Worm (Caenorhabditis elegans) whole organism, late embryonic: ENCODE data around the gene bath-44.
"Not testable (repeated sequence)": the region's sequence is repeated elsewhere in the genome, so short reads cannot be mapped to it uniquely, and the experiment has no call there.

Experiments
- F13H6.1 ChIP-seq: sonication (generic microtip); optimal IDR thresholded peaks from 2 replicates; lab custom pipeline; 2016; ENCODE audit warnings: missing genetic modification characterization, missing compliant biosample characterization
- che-1 ChIP-seq: sonication (generic microtip); optimal IDR thresholded peaks from 2 replicates; lab custom pipeline; 2016; ENCODE audit warnings: mild to moderate bottlenecking, missing genetic modification characterization, missing compliant biosample characterization
- gmeb-2 ChIP-seq: sonication (generic microtip); optimal IDR thresholded peaks from 2 replicates; lab custom pipeline; 2016; ENCODE audit warnings: missing genetic modification characterization, inconsistent platforms, missing compliant biosample characterization

The bath-44 gene

DNA sequence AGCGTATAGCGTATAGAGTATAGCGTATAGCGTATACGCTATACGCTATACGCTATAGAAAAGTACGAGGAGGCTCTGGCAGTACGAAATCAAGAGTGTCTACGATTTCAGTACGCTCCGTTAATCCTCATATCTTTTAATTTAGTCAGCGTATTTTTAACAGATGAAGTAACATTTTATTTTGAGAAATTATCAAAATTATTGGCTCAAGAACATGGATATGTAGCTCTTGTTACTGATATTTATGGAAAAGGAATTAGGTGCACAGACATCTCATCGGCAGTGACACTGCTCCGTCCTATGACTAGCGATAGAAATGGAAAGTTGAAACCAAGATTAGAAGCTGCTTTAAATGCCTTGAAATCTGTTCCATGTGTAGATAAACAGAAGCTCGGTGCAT lies 40.2 kb downstream of the bath-44 start, which contains the start of gene K02A2.1:
Gene K02A2.1, plus strand, starts transcription at position 301 of the 400 bp plus-strand sequence.
- TF ChIP-seq che-1 (tag; lab: Kevin White, UChicago); gmeb-2 (tag; lab: Kevin White, UChicago); F13H6.1: not testable (repeated sequence)
